Fruit fly (Drosophila melanogaster): ENCODE data around the gene Lectin-galC1.

DNA sequence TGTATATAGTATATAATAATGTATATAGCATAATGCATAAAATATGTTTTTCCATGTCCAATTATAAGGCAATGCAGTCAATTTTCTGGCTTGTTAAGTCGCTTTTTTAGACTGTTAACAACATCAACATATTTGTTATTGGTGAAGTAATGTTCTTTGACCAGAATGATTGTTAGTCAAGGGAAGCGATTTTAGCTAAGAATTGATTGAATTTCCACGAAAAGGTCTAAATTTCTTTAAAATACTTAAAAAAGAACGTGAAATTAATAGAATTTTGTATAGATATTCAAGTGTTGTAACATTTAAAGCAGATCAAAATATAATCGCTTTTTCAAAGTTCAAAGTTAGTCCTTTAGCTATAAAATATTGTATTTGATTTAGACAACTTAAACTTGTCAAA, 46.2 kb downstream of the Lectin-galC1 start:
- TF ChIP-seq pita (GFP tag; optimal IDR thresholded peaks at IDR 0.05) (no peak), Nf-YC (tag; optimal IDR thresholded peaks at IDR 0.05) (no peak), CG1024 (GFP tag; IDR thresholded peaks at IDR 0.05) (no peak), CG2202 (tag; optimal IDR thresholded peaks at IDR 0.05) (no peak), Rfx (GFP tag; IDR thresholded peaks at IDR 0.05) (no peak), CG13287 (GFP tag; IDR thresholded peaks at IDR 0.05; ENCODE audit: partially characterized antibody) (no peak), ash1 (GFP tag; optimal IDR thresholded peaks at IDR 0.05) (no peak), CG10267 (tag; optimal IDR thresholded peaks at IDR 0.05) (no peak)

Data from whole organism, embryonic.